Fruit fly (Drosophila melanogaster) Kc167 (cell line): ENCODE measurements around the gene CG16985.

Experiments
- Myc ChIP-seq: fragments of >200 bp; optimal IDR thresholded peaks from 2 replicates; lab custom pipeline; 2017; ENCODE audit warnings: missing external identifiers
- Sin3A ChIP-seq: fragments of >200 bp; optimal IDR thresholded peaks from 2 replicates; lab custom pipeline; 2018; ENCODE audit warnings: missing external identifiers
- h ChIP-seq: fragments of >200 bp; optimal IDR thresholded peaks from 3 replicates; lab custom pipeline; 2018; ENCODE audit warnings: missing external identifiers
- insv ChIP-seq: fragments of >200 bp; optimal IDR thresholded peaks from 3 replicates; lab custom pipeline; 2018; ENCODE audit warnings: missing external identifiers
- psq ChIP-seq: fragments of >200 bp; optimal IDR thresholded peaks from 2 replicates; lab custom pipeline; 2017; ENCODE audit warnings: missing external identifiers
- ttk ChIP-seq: sonication (Bioruptor generic); optimal IDR thresholded peaks from 2 replicates; lab custom pipeline; 2017; ENCODE audit warnings: missing external identifiers

The CG16985 gene

DNA sequence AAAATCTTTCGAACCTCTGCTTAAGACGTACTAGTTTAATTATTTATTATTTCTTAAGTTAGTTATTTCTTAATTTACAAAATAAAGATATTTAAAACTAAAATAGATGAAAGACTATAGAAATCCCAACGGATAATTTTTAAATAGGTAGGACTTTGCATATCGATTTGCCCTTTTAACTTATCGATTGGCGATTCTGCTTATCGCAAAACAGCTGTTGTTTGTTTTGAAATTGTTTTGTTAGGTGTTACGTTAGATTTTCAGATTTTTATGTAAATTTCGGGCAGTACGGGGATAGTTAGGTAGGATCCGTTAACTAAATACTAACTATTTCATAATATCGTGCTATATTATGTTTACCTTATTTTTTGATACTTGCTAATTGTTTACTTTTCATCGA lies 1.0 kb downstream of the CG16985 start, which contains the start of gene CG16986:
TSS of gene CG16986 (plus strand) at position 188 of the 400 bp plus-strand sequence.
- TF ChIP-seq Sin3A (lab: Kevin White, UChicago) (no peak), insv (lab: Kevin White, UChicago) (no peak), Myc (lab: Kevin White, UChicago) (no peak), h (no peak), psq (lab: Kevin White, UChicago) (no peak), ttk (no peak)

- TF ChIP-seq Myc (lab: Kevin White, UChicago), result no peak
- no peak for TF ChIP-seq psq (lab: Kevin White, UChicago)
- TF ChIP-seq ttk, result no peak
- TF ChIP-seq h, result no peak
Observed at dm6 chr3L:2608825-2609224, 9.7 kb downstream of the CG16985 start.

dm6 chr3L:2614222-2614621 lies 15.1 kb downstream of the CG16985 start:
- TF ChIP-seq Myc (lab: Kevin White, UChicago) (no peak), h (no peak)

DNA sequence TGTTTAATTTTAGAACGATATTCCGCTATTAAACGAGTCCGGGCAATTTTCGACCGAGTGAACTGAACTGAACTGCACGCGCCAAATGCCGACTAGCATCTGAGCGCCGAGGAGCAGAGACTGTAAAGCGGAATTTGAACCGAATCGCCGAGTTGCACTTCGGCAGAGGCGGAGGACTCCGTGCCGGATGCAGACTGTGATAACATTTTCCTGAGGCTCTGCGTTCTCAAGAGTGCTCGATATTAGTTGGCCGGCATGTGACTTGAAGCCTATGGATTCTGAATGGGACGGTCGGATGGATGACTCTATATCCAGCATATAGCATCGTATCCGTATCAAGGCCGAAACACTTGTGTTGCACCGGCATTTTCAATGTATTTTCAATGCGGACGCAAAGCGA lies 30.9 kb downstream of the CG16985 start, which contains the start of gene Pxn:
TSS of gene Pxn (minus strand) at position 101 of the 400 bp plus-strand sequence.
- TF ChIP-seq Sin3A (lab: Kevin White, UChicago) (no peak), ttk (no peak), insv (lab: Kevin White, UChicago) (no peak), Myc (lab: Kevin White, UChicago) (no peak), psq (lab: Kevin White, UChicago) (no peak), h (no peak)

- TF ChIP-seq Sin3A (lab: Kevin White, UChicago), result no peak
- TF ChIP-seq h, result no peak
- no peak for TF ChIP-seq Myc (lab: Kevin White, UChicago)
- TF ChIP-seq ttk, result no peak
- no peak for TF ChIP-seq psq (lab: Kevin White, UChicago)
- TF ChIP-seq insv (lab: Kevin White, UChicago), result no peak
Observed at dm6 chr3L:2631406-2631805, 32.3 kb downstream of the CG16985 start, which contains the start of the genes CG42245 and MEP-1. Gene CG42245 (plus strand): TSS chr3L:2631715. Gene MEP-1 (plus strand): TSS chr3L:2631715.

DNA sequence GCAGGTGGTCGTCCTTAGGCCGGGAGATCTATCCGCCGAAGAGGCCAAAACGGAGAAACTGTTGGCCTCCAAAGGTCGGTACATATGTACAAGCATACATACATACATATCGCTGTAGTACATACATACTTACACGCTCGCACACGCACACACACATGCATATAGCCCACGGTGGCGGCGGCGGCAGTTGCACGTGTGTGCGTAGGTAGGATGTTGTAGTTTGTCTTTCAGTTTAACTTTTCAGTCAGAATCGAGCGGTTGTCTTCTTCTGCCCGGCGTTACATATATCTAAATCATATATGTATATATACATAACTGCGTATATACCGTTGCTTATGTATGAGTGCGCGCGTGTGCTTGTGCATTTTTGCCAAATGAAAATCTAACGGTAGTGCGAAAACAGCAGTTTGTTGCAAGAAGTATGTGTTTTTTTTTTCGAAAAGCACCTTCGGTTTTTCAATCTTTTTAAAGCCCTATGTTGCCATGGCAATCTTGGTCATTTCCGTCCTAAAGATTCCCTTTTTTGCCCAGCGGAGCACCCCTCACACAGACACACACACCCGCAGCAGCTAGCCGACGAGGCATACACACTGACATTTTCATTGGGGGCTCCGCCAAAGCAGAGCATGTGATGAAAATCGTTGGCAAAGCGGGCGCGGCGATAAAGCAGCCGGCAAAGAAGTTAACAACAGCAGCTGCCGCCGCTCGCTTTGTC lies 33.1 kb downstream of the CG16985 start:
- TF ChIP-seq Sin3A (lab: Kevin White, UChicago), result no peak
- TF ChIP-seq h, result no peak
- no peak for TF ChIP-seq insv (lab: Kevin White, UChicago)
- no peak for TF ChIP-seq Myc (lab: Kevin White, UChicago)
- no peak for TF ChIP-seq psq (lab: Kevin White, UChicago)
- TF ChIP-seq ttk, result no peak

- TF ChIP-seq ttk, result peak; percentile 32
- TF ChIP-seq psq (lab: Kevin White, UChicago), result peak; percentile 43
- no peak for TF ChIP-seq h
Observed at dm6 chr3L:2632763-2633100, 33.6 kb downstream of the CG16985 start.

DNA sequence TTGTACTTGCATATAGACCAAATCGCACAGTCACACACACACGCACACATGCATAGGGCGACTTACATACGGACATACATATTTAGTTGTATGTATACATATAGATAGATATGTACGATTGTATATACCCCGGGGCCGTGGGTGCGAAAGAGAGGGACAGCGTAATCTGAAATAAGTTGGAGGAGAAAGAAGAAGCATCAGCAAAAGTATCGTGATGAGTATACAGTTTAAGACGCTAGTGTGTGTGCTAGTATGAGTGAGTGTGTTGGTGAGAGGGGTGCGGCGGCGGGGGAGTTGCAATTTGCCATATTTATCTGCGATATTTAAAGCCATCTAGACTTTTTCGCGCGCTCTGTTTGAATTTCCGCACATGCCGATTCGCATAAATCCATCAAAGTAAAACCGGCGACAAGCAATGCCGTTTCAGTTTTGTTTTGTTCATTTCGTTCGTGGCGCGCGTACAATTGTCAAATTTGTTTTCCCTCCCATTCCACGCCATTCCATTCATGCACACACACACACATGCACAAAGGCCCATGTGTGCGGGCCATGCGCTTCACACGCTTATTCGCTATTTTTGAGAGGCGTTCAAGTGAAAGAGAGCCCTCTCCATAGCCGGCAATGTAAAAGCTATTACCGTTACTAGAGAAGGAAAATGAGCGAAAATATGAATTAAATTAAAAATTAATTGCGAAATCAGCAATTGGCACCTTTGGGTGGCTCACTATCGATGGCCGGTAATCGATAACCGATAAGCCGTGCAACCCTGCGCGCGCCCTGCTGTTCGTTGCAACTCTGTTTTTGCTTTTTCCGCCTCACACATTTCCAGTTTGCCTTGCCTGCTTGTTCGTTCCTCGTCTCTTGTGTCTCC lies 36.1 kb downstream of the CG16985 start:
- TF ChIP-seq insv (lab: Kevin White, UChicago), result no peak
- peak; percentile 98 for TF ChIP-seq psq (lab: Kevin White, UChicago)

dm6 chr3L:2636023-2636968 lies 37.2 kb downstream of the CG16985 start:
- TF ChIP-seq psq (lab: Kevin White, UChicago) (peak; percentile 71), ttk (no peak)

DNA sequence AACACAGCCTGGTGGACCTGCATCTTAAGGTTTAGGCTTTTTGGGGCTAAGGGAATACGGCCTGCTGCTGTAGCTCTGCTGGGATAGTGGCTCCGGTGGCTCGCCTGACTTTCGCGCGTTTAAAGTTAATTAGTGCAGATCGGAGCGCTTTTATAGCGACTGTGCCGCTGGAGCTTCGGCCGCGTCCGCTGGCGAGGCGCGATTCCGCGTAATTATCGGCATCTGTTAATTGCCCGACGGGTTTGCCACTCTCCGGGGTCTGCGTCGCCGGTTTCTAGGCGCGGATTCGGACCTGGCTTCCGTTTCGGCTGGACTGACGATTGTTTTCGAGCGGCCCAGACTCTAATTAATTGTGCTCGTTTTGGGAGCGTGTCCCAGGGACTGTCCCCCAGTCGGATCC lies 44.2 kb downstream of the CG16985 start, which contains the start of gene CG14949:
TSS of gene CG14949 (minus strand) at position 101 of the 400 bp plus-strand sequence.
- TF ChIP-seq Myc (lab: Kevin White, UChicago), result no peak
- TF ChIP-seq Sin3A (lab: Kevin White, UChicago), result no peak
- TF ChIP-seq psq (lab: Kevin White, UChicago), result no peak
- TF ChIP-seq ttk, result no peak
- TF ChIP-seq insv (lab: Kevin White, UChicago), result no peak
- TF ChIP-seq h, result no peak

DNA sequence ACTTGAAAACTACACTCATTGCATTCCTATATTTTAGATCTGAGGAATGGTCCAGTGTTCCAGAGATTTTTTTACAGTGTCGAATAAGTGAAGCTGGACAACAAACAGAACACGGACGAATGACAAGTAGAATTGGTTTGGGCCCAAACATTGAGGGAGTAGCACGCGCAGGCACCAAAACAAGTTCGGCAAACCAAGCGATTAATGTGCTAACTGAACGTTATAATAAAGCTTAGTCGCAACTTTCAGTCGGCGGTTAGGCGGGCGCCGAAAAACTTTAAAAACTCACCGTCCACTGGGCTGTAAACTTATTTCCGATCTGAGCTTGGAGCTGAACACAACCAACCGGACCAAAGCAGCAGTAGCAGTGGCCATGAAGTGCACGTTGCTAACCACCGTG lies 46.0 kb downstream of the CG16985 start, which contains the start of gene CG1143:
TSS of gene CG1143 (plus strand) at position 301 of the 400 bp plus-strand sequence.
- TF ChIP-seq insv (lab: Kevin White, UChicago), result no peak
- TF ChIP-seq h, result no peak
